Fruit fly (Drosophila melanogaster): Measurements from ENCODE around the gene Tango14.

The Tango14 gene

DNA sequence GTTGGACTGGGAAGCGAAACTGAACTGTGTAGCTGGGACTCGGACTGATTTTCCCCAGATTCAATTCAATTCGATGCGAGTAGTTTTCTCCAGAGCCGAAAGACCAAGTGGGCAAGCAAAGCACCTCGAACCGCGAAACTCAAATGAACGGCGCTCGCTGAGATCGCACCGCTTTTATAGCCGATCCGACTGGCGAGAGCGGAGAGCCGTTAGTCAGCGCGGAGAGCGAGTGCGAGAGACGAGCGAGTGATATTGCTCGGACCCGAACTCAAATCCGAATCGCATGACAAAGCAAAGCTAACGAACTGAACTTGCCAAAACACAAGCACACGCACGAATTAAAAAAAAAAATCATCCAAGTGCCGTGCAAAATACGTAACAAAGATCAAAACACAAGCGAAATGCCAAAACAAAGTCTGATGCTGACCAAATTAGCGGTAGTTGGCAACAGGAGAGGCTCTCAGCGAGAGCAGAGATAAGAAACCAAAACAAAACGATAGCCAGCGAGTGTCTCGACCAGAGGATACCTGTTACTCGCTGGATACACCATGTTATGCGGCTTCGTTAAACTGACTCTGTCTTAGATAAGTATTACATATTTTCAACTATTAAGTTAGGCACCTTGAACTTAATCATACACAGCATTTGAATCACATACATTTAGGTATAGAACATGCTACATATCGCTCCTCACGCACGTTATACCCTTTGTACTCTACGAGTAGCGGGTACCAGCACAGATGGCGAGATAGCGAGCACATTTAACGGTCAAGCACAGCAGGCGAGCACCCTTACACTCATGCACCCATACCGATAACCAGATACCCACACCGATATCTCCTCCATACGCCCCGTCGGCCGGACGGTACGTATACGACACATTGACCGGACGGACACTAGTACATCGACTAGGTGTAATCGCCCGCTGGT is 39.3 kb upstream of the Tango14 start (continued):
- no peak for TF ChIP-seq gfzf (GFP tag; optimal IDR thresholded peaks at IDR 0.05)
- no peak for TF ChIP-seq Lpt (GFP tag; optimal IDR thresholded peaks at IDR 0.05)
- peak; percentile 29 for TF ChIP-seq CG33213 (GFP tag; optimal IDR thresholded peaks at IDR 0.05)
- peak; percentile 84 for TF ChIP-seq Rfx (GFP tag; IDR thresholded peaks at IDR 0.05)
- TF ChIP-seq CG17328 (GFP tag; IDR thresholded peaks at IDR 0.05): peak; percentile 62
- peak; percentile 74; the same call in 1 of the 3 replicates for TF ChIP-seq C15 (GFP tag; IDR thresholded peaks at IDR 0.05)
- TF ChIP-seq exex (tag; optimal IDR thresholded peaks at IDR 0.05): peak; percentile 52
- peak; percentile 29 for TF ChIP-seq CG10267 (tag; optimal IDR thresholded peaks at IDR 0.05)
- peak; percentile 54 for TF ChIP-seq maf-S (GFP tag; optimal IDR thresholded peaks at IDR 0.05)
- TF ChIP-seq CG4404 (GFP tag; IDR thresholded peaks at IDR 0.05): peak; percentile 66
- no peak for TF ChIP-seq hbn (GFP tag; IDR thresholded peaks at IDR 0.05; ENCODE audit: partially characterized antibody)
- no peak for TF ChIP-seq YL-1 (GFP tag; optimal IDR thresholded peaks at IDR 0.05)
- TF ChIP-seq tio (GFP tag; optimal IDR thresholded peaks at IDR 0.05): peak; percentile 51
- TF ChIP-seq Hmx (GFP tag; optimal IDR thresholded peaks at IDR 0.05): peak; percentile 6
- TF ChIP-seq CG13287 (GFP tag; IDR thresholded peaks at IDR 0.05; ENCODE audit: partially characterized antibody): peak; percentile 22; the same call in 1 of the 2 replicates
- TF ChIP-seq CG3163 (GFP tag; optimal IDR thresholded peaks at IDR 0.05): no peak
- TF ChIP-seq tna (GFP tag; IDR thresholded peaks at IDR 0.05; ENCODE audit: partially characterized antibody): peak; percentile 42; the same call in 1 of the 2 replicates
- peak; percentile 75 for TF ChIP-seq twi (tag; optimal IDR thresholded peaks at IDR 0.05)
- 0 out of 2 replicates have a peak, but pooled peaks have one; percentile 21 for TF ChIP-seq dan (GFP tag; IDR thresholded peaks at IDR 0.05)
- TF ChIP-seq CG7372 (GFP tag; IDR thresholded peaks at IDR 0.05): peak; percentile 65
- peak; percentile 21 for TF ChIP-seq CG3407 (GFP tag; optimal IDR thresholded peaks at IDR 0.05)
- TF ChIP-seq CG8388 (GFP tag; optimal IDR thresholded peaks at IDR 0.05): peak; percentile 55
- no peak for TF ChIP-seq CG8478 (optimal IDR thresholded peaks at IDR 0.05)
- TF ChIP-seq abd-A (tag; optimal IDR thresholded peaks at IDR 0.05): no peak
- TF ChIP-seq Dfd (GFP tag; optimal IDR thresholded peaks at IDR 0.05): no peak
- peak; percentile 82 for TF ChIP-seq wdn (GFP tag; IDR thresholded peaks at IDR 0.05)
- peak; percentile 72 for TF ChIP-seq CG10209 (GFP tag; optimal IDR thresholded peaks at IDR 0.05)
- TF ChIP-seq CG6654 (GFP tag; optimal IDR thresholded peaks at IDR 0.05): peak; percentile 28
- TF ChIP-seq CG17802 (tag; optimal IDR thresholded peaks at IDR 0.05): no peak
- peak; percentile 54 for TF ChIP-seq CG17359 (tag; optimal IDR thresholded peaks at IDR 0.05)
- peak; percentile 60 for TF ChIP-seq fd3F (GFP tag; optimal IDR thresholded peaks at IDR 0.05)
- peak; percentile 40 for TF ChIP-seq CG8089 (GFP tag; optimal IDR thresholded peaks at IDR 0.05)
- no peak for TF ChIP-seq ham (GFP tag; IDR thresholded peaks at IDR 0.05)
- peak; percentile 54 for TF ChIP-seq CG17385 (GFP tag; optimal IDR thresholded peaks at IDR 0.05)
- TF ChIP-seq sens (GFP tag): peak; percentile 93
- peak; percentile 42 for TF ChIP-seq Camta (GFP tag; optimal IDR thresholded peaks at IDR 0.05)
- peak; percentile 61 for TF ChIP-seq Oaz (GFP tag; IDR thresholded peaks at IDR 0.05)
- no peak for TF ChIP-seq hth (optimal IDR thresholded peaks at IDR 0.05)
- peak; percentile 3 for TF ChIP-seq CG18764 (GFP tag; optimal IDR thresholded peaks at IDR 0.05)
- TF ChIP-seq cas (GFP tag; IDR thresholded peaks at IDR 0.05): 0 out of 2 replicates have a peak, but pooled peaks have one; percentile 18
- peak; percentile 4 for TF ChIP-seq stwl (tag; optimal IDR thresholded peaks at IDR 0.05)
- TF ChIP-seq ewg (GFP tag; optimal IDR thresholded peaks at IDR 0.05): peak; percentile 53
- peak; percentile 65 for TF ChIP-seq fu2 (GFP tag; optimal IDR thresholded peaks at IDR 0.05)
- TF ChIP-seq Hand (GFP tag; optimal IDR thresholded peaks at IDR 0.05): peak; percentile 42
- peak; percentile 98 for TF ChIP-seq row (GFP tag; IDR thresholded peaks at IDR 0.05)
- peak; percentile 55 for TF ChIP-seq CG9437 (GFP tag; optimal IDR thresholded peaks at IDR 0.05)
- TF ChIP-seq dati (GFP tag; IDR thresholded peaks at IDR 0.05): peak; percentile 28; the same call in 1 of the 2 replicates
- TF ChIP-seq CG8944 (GFP tag; optimal IDR thresholded peaks at IDR 0.05): peak; percentile 57
- peak; percentile 58 for TF ChIP-seq CG16863 (GFP tag; optimal IDR thresholded peaks at IDR 0.05)
